Worm (Caenorhabditis elegans) whole organism, L4 larva: ENCODE measurements around the gene srh-30.

ENCODE experiments used
- Y48G9A.11 ChIP-seq: fragments of 200-800 bp; sonication (Bioruptor generic); IDR thresholded peaks from 2 replicates; pipeline ENCODE4 v1.3.6; 2022; ENCODE audit warnings: missing genetic modification reagents, missing genetic modification characterization, missing compliant biosample characterization
- aha-1 ChIP-seq: fragments of 150-350 bp; peaks from one replicate; lab custom pipeline; 2014; ENCODE audit warnings: missing biosample characterization, missing genetic modification characterization
- spr-1 ChIP-seq: sonication (generic microtip); optimal IDR thresholded peaks from 2 replicates; lab custom pipeline; 2016; ENCODE audit warnings: mild to moderate bottlenecking, missing genetic modification characterization, missing compliant biosample characterization

The srh-30 gene

ce11 chrV:6726279-6726678, 45.3 kb downstream of the srh-30 start (continued):
- TF ChIP-seq spr-1 (tag; lab: Kevin White, UChicago), result no peak

ce11 chrV:6722378-6722777, 49.2 kb downstream of the srh-30 start, which contains the start of gene ZC487.2:
Gene ZC487.2, minus strand, starts transcription at chrV:6722478.
- peak; percentile 2 for TF ChIP-seq aha-1 (tag; lab: Kevin White, UChicago)
- no peak for TF ChIP-seq Y48G9A.11 (GFP tag; lab: Robert Waterston, UW)
